Worm (Caenorhabditis elegans) whole organism, L4 larva: ENCODE results near the gene M05D6.2.
A peak's percentile ranks its signal among the peaks of the same experiment; 100 is the strongest.

Source experiments
- F44E2.7 ChIP-seq: fragments of 200-800 bp; sonication (Bioruptor generic); IDR thresholded peaks from 2 replicates; pipeline ENCODE4 v2.1.2; 2022; ENCODE audit warnings: missing genetic modification characterization, missing compliant biosample characterization
- T26A8.4 ChIP-seq: fragments of 200-800 bp; sonication (Bioruptor generic); IDR thresholded peaks from 2 replicates; pipeline ENCODE4 v1.3.6; 2022; ENCODE audit warnings: missing genetic modification characterization, missing compliant biosample characterization
- Y105C5A.15 ChIP-seq: fragments of 200-800 bp; sonication (Bioruptor generic); IDR thresholded peaks from 2 replicates; pipeline ENCODE4 v1.3.6; 2022; ENCODE audit warnings: missing genetic modification characterization, missing compliant biosample characterization
- Y48G9A.11 ChIP-seq: fragments of 200-800 bp; sonication (Bioruptor generic); IDR thresholded peaks from 2 replicates; pipeline ENCODE4 v1.3.6; 2022; ENCODE audit warnings: missing genetic modification reagents, missing genetic modification characterization, missing compliant biosample characterization
- ZK337.2 ChIP-seq: fragments of 200-800 bp; sonication (Bioruptor generic); IDR thresholded peaks from 2 replicates; pipeline ENCODE4 v1.3.6; 2022; ENCODE audit warnings: missing genetic modification reagents, missing genetic modification characterization, missing compliant biosample characterization
- aha-1 ChIP-seq: fragments of 150-350 bp; peaks from one replicate; lab custom pipeline; 2014; ENCODE audit warnings: missing biosample characterization, missing genetic modification characterization
- ama-1 ChIP-seq: fragments of 150-350 bp; optimal IDR thresholded peaks from 2 replicates; lab custom pipeline; 2014; ENCODE audit warnings: inconsistent platforms, mixed read lengths
- arid-1 ChIP-seq: fragments of 200-800 bp; sonication (Bioruptor generic); conservative IDR thresholded peaks from 2 replicates; pipeline ENCODE4 v1.3.6; 2022; ENCODE audit warnings: missing genetic modification reagents, missing genetic modification characterization, missing compliant biosample characterization
- attf-4 ChIP-seq: sonication (generic microtip); optimal IDR thresholded peaks from 3 replicates; lab custom pipeline; 2017; ENCODE audit warnings: missing biosample characterization, missing genetic modification characterization
- ceh-20 ChIP-seq: fragments of 200-800 bp; sonication (Bioruptor generic); IDR thresholded peaks from 2 replicates; pipeline ENCODE4 v1.3.6; 2022; ENCODE audit warnings: missing genetic modification reagents, missing genetic modification characterization, missing compliant biosample characterization
- ceh-44 ChIP-seq: fragments of 200-800 bp; sonication (Bioruptor generic); IDR thresholded peaks from 2 replicates; pipeline ENCODE4 v1.3.6; 2022; ENCODE audit warnings: missing genetic modification reagents, missing genetic modification characterization, missing compliant biosample characterization
- daf-12 ChIP-seq: fragments of 150-350 bp; optimal IDR thresholded peaks from 2 replicates; lab custom pipeline; 2014; ENCODE audit warnings: missing biosample characterization, missing genetic modification reagents, missing genetic modification characterization
- daf-16 ChIP-seq, 3 experiments: sonication (generic microtip); optimal IDR thresholded peaks; 2 replicates each; lab custom pipeline; 2016 to 2017; ENCODE audit warnings: missing genetic modification characterization in 3 of 3, missing genetic modification reagents in 3 of 3, mild to moderate bottlenecking in 2 of 3, missing compliant biosample characterization in 2 of 3, missing biosample characterization in 1 of 3, moderate library complexity in 1 of 3
- dmd-6 ChIP-seq: fragments of 200-800 bp; sonication (Bioruptor generic); IDR thresholded peaks from 2 replicates; pipeline ENCODE4 v1.3.6; 2022; ENCODE audit warnings: missing genetic modification reagents, missing genetic modification characterization, missing compliant biosample characterization
- dmd-8 ChIP-seq: fragments of 200-800 bp; sonication (Bioruptor generic); IDR thresholded peaks from 2 replicates; pipeline ENCODE4 v1.3.6; 2022; ENCODE audit warnings: missing genetic modification characterization, missing compliant biosample characterization
- duxl-1 ChIP-seq: sonication (generic microtip); optimal IDR thresholded peaks from 2 replicates; lab custom pipeline; 2016; ENCODE audit warnings: mild to moderate bottlenecking, missing genetic modification characterization, moderate library complexity, missing compliant biosample characterization; ENCODE audit not compliant: poor library complexity
- dve-1 ChIP-seq: sonication (generic microtip); optimal IDR thresholded peaks from 2 replicates; lab custom pipeline; 2017; ENCODE audit warnings: antibody characterized with exemption, mild to moderate bottlenecking, missing genetic modification characterization, missing compliant biosample characterization; ENCODE audit not compliant: insufficient read depth
- egl-27 ChIP-seq: sonication (generic microtip); optimal IDR thresholded peaks from 3 replicates; lab custom pipeline; 2017; ENCODE audit warnings: missing biosample characterization, missing genetic modification reagents, missing genetic modification characterization
- egl-43 ChIP-seq: fragments of 200-800 bp; sonication (Bioruptor generic); IDR thresholded peaks from 2 replicates; pipeline ENCODE4 v1.3.6; 2022; ENCODE audit warnings: missing genetic modification reagents, missing genetic modification characterization, missing compliant biosample characterization
- fkh-10 ChIP-seq: fragments of 150-350 bp; optimal IDR thresholded peaks from 2 replicates; lab custom pipeline; 2014; ENCODE audit warnings: missing biosample characterization, missing genetic modification reagents, missing genetic modification characterization
- gei-8 ChIP-seq: fragments of 200-800 bp; sonication (Bioruptor generic); optimal IDR thresholded peaks from 2 replicates; lab custom pipeline; 2018; ENCODE audit warnings: mild to moderate bottlenecking, missing genetic modification characterization, missing compliant biosample characterization
- hif-1 ChIP-seq, 2 experiments: sonication (generic microtip); optimal IDR thresholded peaks; 2 replicates each; lab custom pipeline; 2016 to 2017; ENCODE audit warnings: missing compliant biosample characterization in 2 of 2, missing genetic modification characterization in 2 of 2, missing genetic modification reagents in 2 of 2, missing genotype in 2 of 2, mild to moderate bottlenecking in 1 of 2
- hlh-11 ChIP-seq: fragments of 200-800 bp; sonication (Bioruptor generic); optimal IDR thresholded peaks from 2 replicates; lab custom pipeline; 2018; ENCODE audit warnings: mild to moderate bottlenecking, missing genetic modification characterization, missing compliant biosample characterization
- hlh-30 ChIP-seq: sonication (generic microtip); optimal IDR thresholded peaks from 2 replicates; lab custom pipeline; 2017; ENCODE audit warnings: antibody characterized with exemption, mild to moderate bottlenecking, missing genetic modification characterization, missing compliant biosample characterization; ENCODE audit not compliant: insufficient read depth
- lin-13 ChIP-seq: fragments of 150-350 bp; optimal IDR thresholded peaks from 2 replicates; lab custom pipeline; 2014; ENCODE audit warnings: missing biosample characterization, missing genetic modification reagents, missing genetic modification characterization
- lin-29 ChIP-seq: fragments of 200-800 bp; sonication (Bioruptor generic); IDR thresholded peaks from 2 replicates; pipeline ENCODE4 v1.3.6; 2022; ENCODE audit warnings: missing genetic modification reagents, missing genetic modification characterization, missing compliant biosample characterization
- lin-39 ChIP-seq: fragments of 150-350 bp; optimal IDR thresholded peaks from 2 replicates; lab custom pipeline; 2014; ENCODE audit warnings: missing biosample characterization, missing genetic modification reagents, missing genetic modification characterization
- lsy-2 ChIP-seq, 2 experiments: fragments of 150-350 bp in 1 of 2; sonication (generic microtip) in 1 of 2; optimal IDR thresholded peaks; 2 replicates each; lab custom pipeline; 2014 to 2017; ENCODE audit warnings: missing biosample characterization in 2 of 2, missing genetic modification characterization in 2 of 2
- madf-5 ChIP-seq, 2 experiments: fragments of 200-800 bp; sonication (Bioruptor generic); IDR thresholded peaks; 2 replicates each; pipeline ENCODE4 v1.3.6; 2022; ENCODE audit warnings: missing compliant biosample characterization in 2 of 2, missing genetic modification characterization in 2 of 2
- madf-9 ChIP-seq: fragments of 200-800 bp; sonication (Bioruptor generic); conservative IDR thresholded peaks from 2 replicates; pipeline ENCODE4 v1.3.6; 2022; ENCODE audit warnings: missing genetic modification reagents, missing genetic modification characterization, missing compliant biosample characterization
- mdt-29 ChIP-seq: fragments of 200-800 bp; sonication (Bioruptor generic); IDR thresholded peaks from 2 replicates; pipeline ENCODE4 v1.3.6; 2022; ENCODE audit warnings: missing genetic modification reagents, missing genetic modification characterization, missing compliant biosample characterization
- mep-1 ChIP-seq: fragments of 150-350 bp; sonication (generic microtip); optimal IDR thresholded peaks from 3 replicates; lab custom pipeline; 2014; ENCODE audit warnings: missing biosample characterization, missing genetic modification characterization
- mxl-2 ChIP-seq: fragments of 200-800 bp; sonication (Bioruptor generic); conservative IDR thresholded peaks from 2 replicates; pipeline ENCODE4 v1.3.6; 2022; ENCODE audit warnings: missing genetic modification reagents, missing genetic modification characterization, missing compliant biosample characterization
- mxl-3 ChIP-seq: fragments of 200-800 bp; sonication (Bioruptor generic); optimal IDR thresholded peaks from 2 replicates; lab custom pipeline; 2018; ENCODE audit warnings: mild to moderate bottlenecking, missing genetic modification characterization, missing compliant biosample characterization
- nhr-10 ChIP-seq: fragments of 150-350 bp; optimal IDR thresholded peaks from 2 replicates; lab custom pipeline; 2014; ENCODE audit warnings: missing biosample characterization, missing genetic modification characterization
- nhr-237 ChIP-seq: sonication (generic microtip); optimal IDR thresholded peaks from 2 replicates; lab custom pipeline; 2017; ENCODE audit warnings: missing biosample characterization, missing genetic modification characterization
- nhr-25 ChIP-seq: sonication (generic microtip); optimal IDR thresholded peaks from 2 replicates; lab custom pipeline; 2017; ENCODE audit warnings: missing genetic modification characterization, mild to moderate bottlenecking, missing compliant biosample characterization, antibody characterized with exemption, moderate library complexity, borderline replicate concordance; ENCODE audit not compliant: insufficient read depth
- nhr-42 ChIP-seq: fragments of 200-800 bp; sonication (Bioruptor generic); IDR thresholded peaks from 2 replicates; pipeline ENCODE4 v1.3.6; 2022; ENCODE audit warnings: missing genetic modification characterization, missing compliant biosample characterization
- nhr-48 ChIP-seq: sonication (generic microtip); optimal IDR thresholded peaks from 2 replicates; lab custom pipeline; 2016; ENCODE audit warnings: mild to moderate bottlenecking, missing genetic modification characterization, missing compliant biosample characterization
- php-3 ChIP-seq: fragments of 200-800 bp; sonication (Bioruptor generic); IDR thresholded peaks from 2 replicates; pipeline ENCODE4 v1.3.6; 2022; ENCODE audit warnings: missing genetic modification reagents, missing genetic modification characterization, missing compliant biosample characterization
- rbr-2 ChIP-seq: sonication (generic microtip); optimal IDR thresholded peaks from 2 replicates; lab custom pipeline; 2016; ENCODE audit warnings: missing genotype, missing genetic modification characterization, missing compliant biosample characterization
- sdz-12 ChIP-seq: fragments of 200-800 bp; sonication (Bioruptor generic); optimal IDR thresholded peaks from 2 replicates; lab custom pipeline; 2018; ENCODE audit warnings: mild to moderate bottlenecking, missing genetic modification characterization, missing compliant biosample characterization
- set-16 ChIP-seq: fragments of 200-800 bp; sonication (Bioruptor generic); IDR thresholded peaks from 2 replicates; pipeline ENCODE4 v1.3.6; 2022; ENCODE audit warnings: missing genetic modification reagents, missing genetic modification characterization, missing compliant biosample characterization
- skn-1 ChIP-seq: fragments of 150-350 bp; optimal IDR thresholded peaks from 2 replicates; lab custom pipeline; 2014; ENCODE audit warnings: missing biosample characterization, missing genetic modification characterization
- spr-3 ChIP-seq: fragments of 200-800 bp; sonication (Bioruptor generic); optimal IDR thresholded peaks from 2 replicates; lab custom pipeline; 2018; ENCODE audit warnings: mild to moderate bottlenecking, missing genetic modification characterization, missing compliant biosample characterization
- tra-1 ChIP-seq: fragments of 200-800 bp; sonication (Bioruptor generic); IDR thresholded peaks from 2 replicates; pipeline ENCODE4 v1.3.6; 2022; ENCODE audit warnings: missing genetic modification reagents, missing genetic modification characterization, missing compliant biosample characterization
- zag-1 ChIP-seq: fragments of 150-350 bp; optimal IDR thresholded peaks from 2 replicates; lab custom pipeline; 2014; ENCODE audit warnings: missing biosample characterization, missing genetic modification characterization
- zfp-2 ChIP-seq: sonication (generic microtip); optimal IDR thresholded peaks from 2 replicates; lab custom pipeline; 2016; ENCODE audit warnings: mild to moderate bottlenecking, missing genetic modification characterization, missing compliant biosample characterization
- zfp-3 ChIP-seq: fragments of 200-800 bp; sonication (Bioruptor generic); conservative IDR thresholded peaks from 2 replicates; pipeline ENCODE4 v1.3.6; 2022; ENCODE audit warnings: missing genetic modification reagents, missing genetic modification characterization, missing compliant biosample characterization
- zip-2 ChIP-seq: fragments of 150-350 bp; optimal IDR thresholded peaks from 2 replicates; lab custom pipeline; 2014; ENCODE audit warnings: missing biosample characterization, missing genetic modification characterization
- ztf-11 ChIP-seq: fragments of 150-350 bp; optimal IDR thresholded peaks from 2 replicates; lab custom pipeline; 2014; ENCODE audit warnings: missing biosample characterization, missing genetic modification characterization

M05D6.2 gene

DNA sequence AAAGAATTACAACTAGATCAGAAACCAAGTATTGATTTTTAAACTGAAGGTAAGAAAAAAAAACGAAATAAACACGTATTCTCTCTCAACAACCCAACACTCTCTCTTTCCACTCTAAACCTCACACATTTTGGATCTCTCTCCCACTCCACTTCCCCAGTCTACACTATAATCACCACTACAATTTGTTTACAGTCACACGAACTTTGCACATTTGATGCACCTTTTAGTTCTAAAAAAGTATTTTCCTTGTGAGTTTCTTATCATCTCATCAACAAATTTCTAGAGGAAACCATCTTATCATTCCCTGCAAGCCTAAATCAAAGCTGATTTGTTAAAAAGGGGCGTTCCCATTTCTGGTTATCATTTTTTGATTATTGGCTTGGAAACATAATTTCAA, 16.6 kb downstream of the M05D6.2 start:
- TF ChIP-seq madf-9 (GFP tag; lab: Robert Waterston, UW) (no peak), hif-1 (tag; optimal IDR thresholded peaks at IDR 0.05; lab: Kevin White, UChicago) (peak in 1 of 2 experiments; percentile 86), Y105C5A.15 (GFP tag; lab: Robert Waterston, UW) (no peak), zip-2 (tag; lab: Kevin White, UChicago) (no peak), egl-27 (tag; lab: Kevin White, UChicago) (no peak), zfp-3 (GFP tag; lab: Robert Waterston, UW) (no peak), F44E2.7 (GFP tag; lab: Robert Waterston, UW) (no peak), set-16 (GFP tag; lab: Robert Waterston, UW) (no peak), egl-43 (GFP tag; lab: Robert Waterston, UW) (no peak), nhr-25 (tag; lab: Kevin White, UChicago) (peak; percentile 16), sdz-12 (no peak), lin-13 (GFP tag; lab: Kevin White, UChicago) (peak; percentile 41), T26A8.4 (GFP tag; lab: Robert Waterston, UW) (no peak), dmd-6 (GFP tag; lab: Robert Waterston, UW) (peak; percentile 85), ceh-44 (no peak), Y48G9A.11 (no peak), spr-3 (GFP tag; lab: Kevin White, UChicago) (no peak), daf-12 (tag; lab: Kevin White, UChicago) (no peak), nhr-48 (peak; percentile 73), zag-1 (tag; lab: Kevin White, UChicago) (no peak), skn-1 (tag; lab: Kevin White, UChicago) (no peak), mdt-29 (GFP tag; lab: Robert Waterston, UW) (no peak), duxl-1 (tag; lab: Kevin White, UChicago) (no peak), fkh-10 (no peak), mep-1 (tag; lab: Kevin White, UChicago) (peak; percentile 58), nhr-42 (GFP tag; lab: Robert Waterston, UW) (no peak), lsy-2 (tag; optimal IDR thresholded peaks at IDR 0.05; lab: Kevin White, UChicago) (peak in 1 of 2 experiments; percentile 51), rbr-2 (tag; lab: Kevin White, UChicago) (no peak), zfp-2 (tag; lab: Kevin White, UChicago) (no peak), ZK337.2 (GFP tag; lab: Robert Waterston, UW) (no peak), hlh-11 (peak; percentile 87), gei-8 (GFP tag; lab: Kevin White, UChicago) (no peak), dmd-8 (GFP tag; lab: Robert Waterston, UW) (no peak), mxl-2 (GFP tag; lab: Robert Waterston, UW) (no peak), ceh-20 (GFP tag; lab: Robert Waterston, UW) (no peak), madf-5 (GFP tag; IDR thresholded peaks at IDR 0.05; lab: Robert Waterston, UW) (no peak), attf-4 (tag; lab: Kevin White, UChicago) (no peak), mxl-3 (GFP tag; lab: Kevin White, UChicago) (peak; percentile 19), ztf-11 (tag; lab: Kevin White, UChicago) (no peak), daf-16 (GFP tag; optimal IDR thresholded peaks at IDR 0.05; lab: Kevin White, UChicago) (peak in 1 of 2 experiments; percentile 77), daf-16 (tag; optimal IDR thresholded peaks at IDR 0.05; lab: Kevin White, UChicago) (peak; percentile 98), hlh-30 (peak; percentile 54), lin-29 (no peak), dve-1 (tag; lab: Kevin White, UChicago) (peak; percentile 94), arid-1 (no peak), nhr-237 (tag; lab: Kevin White, UChicago) (no peak), tra-1 (GFP tag; lab: Robert Waterston, UW) (no peak), ama-1 (lab: Kevin White, UChicago) (no peak), lin-39 (tag; lab: Kevin White, UChicago) (no peak), aha-1 (tag; lab: Kevin White, UChicago) (peak; percentile 80), php-3 (peak; percentile 63; the same call in 1 of the 2 replicates), nhr-10 (tag; lab: Kevin White, UChicago) (no peak)
